Worm (Caenorhabditis elegans) whole organism, late embryonic: Measurements from ENCODE around the gene srw-54.

ENCODE experiments used
- C38D4.7 ChIP-seq: fragments of 200-800 bp; sonication (Bioruptor generic); optimal IDR thresholded peaks from 2 replicates; lab custom pipeline; 2018; ENCODE audit warnings: mild to moderate bottlenecking, missing genetic modification characterization, moderate library complexity, missing compliant biosample characterization
- F13H6.1 ChIP-seq: sonication (generic microtip); optimal IDR thresholded peaks from 2 replicates; lab custom pipeline; 2016; ENCODE audit warnings: missing genetic modification characterization, missing compliant biosample characterization
- K09A11.1 ChIP-seq: sonication (generic microtip); optimal IDR thresholded peaks from 2 replicates; lab custom pipeline; 2017; ENCODE audit warnings: antibody characterized with exemption, mild to moderate bottlenecking, missing genetic modification characterization, missing compliant biosample characterization; ENCODE audit not compliant: insufficient read depth
- T23F11.4 ChIP-seq: fragments of 200-800 bp; sonication (Bioruptor generic); optimal IDR thresholded peaks from 2 replicates; lab custom pipeline; 2018; ENCODE audit warnings: mild to moderate bottlenecking, missing genetic modification characterization, missing compliant biosample characterization
- ceh-2 ChIP-seq: sonication (generic microtip); optimal IDR thresholded peaks from 2 replicates; lab custom pipeline; 2016; ENCODE audit warnings: missing genotype, missing genetic modification characterization, missing compliant biosample characterization
- ceh-24 ChIP-seq: sonication (generic microtip); optimal IDR thresholded peaks from 2 replicates; lab custom pipeline; 2016; ENCODE audit warnings: mild to moderate bottlenecking, missing genetic modification characterization, missing compliant biosample characterization
- ceh-30 ChIP-seq: fragments of 150-350 bp; optimal IDR thresholded peaks from 2 replicates; lab custom pipeline; 2014; ENCODE audit warnings: missing biosample characterization, missing genetic modification characterization
- ceh-31 ChIP-seq: sonication (generic microtip); optimal IDR thresholded peaks from 2 replicates; lab custom pipeline; 2016; ENCODE audit warnings: missing genetic modification characterization, missing compliant biosample characterization
- ceh-34 ChIP-seq: sonication (generic microtip); optimal IDR thresholded peaks from 2 replicates; lab custom pipeline; 2016; ENCODE audit warnings: mild to moderate bottlenecking, missing genetic modification characterization, missing compliant biosample characterization
- ceh-45 ChIP-seq: fragments of 200-800 bp; sonication (Bioruptor generic); IDR thresholded peaks from 2 replicates; pipeline ENCODE4 v1.3.6; 2022; ENCODE audit warnings: missing genetic modification reagents, missing genetic modification characterization, missing compliant biosample characterization
- ceh-48 ChIP-seq: sonication (generic microtip); optimal IDR thresholded peaks from 2 replicates; lab custom pipeline; 2016; ENCODE audit warnings: missing genetic modification characterization, inconsistent platforms, missing compliant biosample characterization
- ceh-6 ChIP-seq: fragments of 200-800 bp; sonication (Bioruptor generic); optimal IDR thresholded peaks from 2 replicates; lab custom pipeline; 2018; ENCODE audit warnings: mild to moderate bottlenecking, missing genetic modification characterization, missing compliant biosample characterization
- ceh-9 ChIP-seq: sonication (generic microtip); optimal IDR thresholded peaks from 2 replicates; lab custom pipeline; 2016; ENCODE audit warnings: mild to moderate bottlenecking, missing genetic modification characterization, inconsistent platforms, missing compliant biosample characterization
- ets-4 ChIP-seq: sonication (generic microtip); optimal IDR thresholded peaks from 2 replicates; lab custom pipeline; 2016; ENCODE audit warnings: missing genetic modification characterization, missing compliant biosample characterization
- fkh-10 ChIP-seq: fragments of 150-350 bp; optimal IDR thresholded peaks from 2 replicates; lab custom pipeline; 2014; ENCODE audit warnings: missing biosample characterization, missing genetic modification reagents, missing genetic modification characterization
- fkh-6 ChIP-seq: sonication (generic microtip); optimal IDR thresholded peaks from 2 replicates; lab custom pipeline; 2016; ENCODE audit warnings: missing genetic modification characterization, missing compliant biosample characterization
- gmeb-2 ChIP-seq: sonication (generic microtip); optimal IDR thresholded peaks from 2 replicates; lab custom pipeline; 2016; ENCODE audit warnings: missing genetic modification characterization, inconsistent platforms, missing compliant biosample characterization
- hlh-13 ChIP-seq: fragments of 200-800 bp; sonication (Bioruptor generic); optimal IDR thresholded peaks from 2 replicates; lab custom pipeline; 2018; ENCODE audit warnings: mild to moderate bottlenecking, missing genetic modification characterization, missing compliant biosample characterization
- hlh-30 ChIP-seq: sonication (generic microtip); optimal IDR thresholded peaks from 2 replicates; lab custom pipeline; 2017; ENCODE audit warnings: antibody characterized with exemption, missing genetic modification characterization, missing compliant biosample characterization; ENCODE audit not compliant: insufficient read depth
- hlh-8 ChIP-seq: sonication (generic microtip); optimal IDR thresholded peaks from 2 replicates; lab custom pipeline; 2016; ENCODE audit warnings: missing genotype, missing genetic modification characterization, missing compliant biosample characterization
- lim-6 ChIP-seq: sonication (generic microtip); optimal IDR thresholded peaks from 2 replicates; lab custom pipeline; 2016; ENCODE audit warnings: missing genetic modification characterization, missing compliant biosample characterization
- lin-11 ChIP-seq: fragments of 200-800 bp; sonication (Bioruptor generic); optimal IDR thresholded peaks from 2 replicates; lab custom pipeline; 2018; ENCODE audit warnings: mild to moderate bottlenecking, missing genetic modification characterization, missing compliant biosample characterization
- mec-3 ChIP-seq: sonication (generic microtip); optimal IDR thresholded peaks from 2 replicates; lab custom pipeline; 2016; ENCODE audit warnings: borderline replicate concordance, missing genetic modification characterization, missing compliant biosample characterization
- nfya-1 ChIP-seq: sonication (generic microtip); optimal IDR thresholded peaks from 2 replicates; lab custom pipeline; 2017; ENCODE audit warnings: missing genetic modification characterization, mild to moderate bottlenecking, missing compliant biosample characterization, antibody characterized with exemption, moderate library complexity
- npax-4 ChIP-seq: sonication (generic microtip); optimal IDR thresholded peaks from 2 replicates; lab custom pipeline; 2016; ENCODE audit warnings: missing genetic modification characterization, missing compliant biosample characterization
- odd-2 ChIP-seq: sonication (generic microtip); optimal IDR thresholded peaks from 2 replicates; lab custom pipeline; 2017; ENCODE audit warnings: antibody characterized with exemption, mild to moderate bottlenecking, missing genetic modification characterization, missing compliant biosample characterization
- pat-9 ChIP-seq: fragments of 200-800 bp; sonication (Bioruptor generic); optimal IDR thresholded peaks from 2 replicates; lab custom pipeline; 2018; ENCODE audit warnings: mild to moderate bottlenecking, missing genetic modification characterization, moderate library complexity, missing compliant biosample characterization
- pqm-1 ChIP-seq: sonication (generic microtip); optimal IDR thresholded peaks from 2 replicates; lab custom pipeline; 2016; ENCODE audit warnings: missing genetic modification characterization, missing compliant biosample characterization
- pros-1 ChIP-seq: fragments of 150-350 bp; optimal IDR thresholded peaks from 2 replicates; lab custom pipeline; 2014; ENCODE audit warnings: missing biosample characterization, missing genetic modification reagents, missing genetic modification characterization
- sdc-2 ChIP-seq: sonication (generic microtip); optimal IDR thresholded peaks from 2 replicates; lab custom pipeline; 2016; ENCODE audit warnings: missing genotype, missing genetic modification characterization, missing compliant biosample characterization
- sox-2 ChIP-seq: fragments of 200-800 bp; sonication (Bioruptor generic); IDR thresholded peaks from 2 replicates; pipeline ENCODE4 v1.3.6; 2022; ENCODE audit warnings: missing genetic modification reagents, missing genetic modification characterization, missing compliant biosample characterization
- sox-4 ChIP-seq: sonication (generic microtip); optimal IDR thresholded peaks from 2 replicates; lab custom pipeline; 2017; ENCODE audit warnings: mild to moderate bottlenecking, missing genetic modification characterization, inconsistent platforms, missing compliant biosample characterization
- syd-9 ChIP-seq: sonication (generic microtip); optimal IDR thresholded peaks from 2 replicates; lab custom pipeline; 2016; ENCODE audit warnings: mild to moderate bottlenecking, missing genetic modification characterization, moderate library complexity, missing compliant biosample characterization
- ttx-3 ChIP-seq: sonication (generic microtip); optimal IDR thresholded peaks from 2 replicates; lab custom pipeline; 2016; ENCODE audit warnings: missing genetic modification reagents, missing genetic modification characterization, missing compliant biosample characterization
- unc-3 ChIP-seq, 2 experiments: fragments of 200-800 bp in 1 of 2; sonication (Bioruptor generic) in 1 of 2; sonication (generic microtip) in 1 of 2; conservative IDR thresholded peaks in 1 of 2; optimal IDR thresholded peaks in 1 of 2; 2 replicates each; pipeline versions ENCODE4 v1.3.6 to Lab custom; 2016 to 2022; ENCODE audit warnings: missing compliant biosample characterization in 2 of 2, missing genetic modification characterization in 2 of 2, missing genetic modification reagents in 1 of 2
- unc-42 ChIP-seq: sonication (generic microtip); optimal IDR thresholded peaks from 2 replicates; lab custom pipeline; 2016; ENCODE audit warnings: missing genotype, missing genetic modification characterization, missing compliant biosample characterization
- unc-55 ChIP-seq: sonication (generic microtip); optimal IDR thresholded peaks from 2 replicates; lab custom pipeline; 2017; ENCODE audit warnings: missing biosample characterization, missing genetic modification reagents, missing genetic modification characterization
- unc-86 ChIP-seq: sonication (generic microtip); optimal IDR thresholded peaks from 2 replicates; lab custom pipeline; 2016; ENCODE audit warnings: missing genetic modification characterization, missing compliant biosample characterization
- zip-5 ChIP-seq: sonication (generic microtip); optimal IDR thresholded peaks from 2 replicates; lab custom pipeline; 2016; ENCODE audit warnings: missing genetic modification characterization, missing compliant biosample characterization

The srw-54 gene

DNA sequence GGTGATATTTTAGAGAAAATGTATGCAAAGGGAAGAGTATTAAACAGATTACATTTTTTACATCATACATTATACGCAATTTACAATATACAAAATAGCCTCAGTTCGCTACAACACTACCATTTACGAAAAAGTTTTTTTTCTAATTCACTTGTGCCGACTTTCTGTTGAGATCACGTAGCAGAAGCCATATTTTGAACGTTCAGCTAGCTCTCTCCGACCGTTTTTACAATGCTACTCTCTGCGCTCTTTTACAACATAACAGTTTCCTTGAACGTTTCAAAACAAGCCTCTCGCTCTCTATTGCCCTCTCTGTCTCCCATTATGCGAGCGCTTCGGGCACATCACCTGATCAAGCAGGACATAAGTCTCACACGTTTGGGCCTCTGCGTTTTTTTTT lies 8.0 kb upstream of the srw-54 start, which contains the start of gene T03E6.8:
TSS of gene T03E6.8 (minus strand) at position 101 of the 400 bp plus-strand sequence.
- TF ChIP-seq syd-9 (no peak), hlh-30 (tag; lab: Kevin White, UChicago) (no peak), fkh-10 (GFP tag; lab: Kevin White, UChicago) (no peak), T23F11.4 (GFP tag; lab: Kevin White, UChicago) (no peak), pat-9 (no peak), fkh-6 (tag; lab: Kevin White, UChicago) (no peak), zip-5 (tag; lab: Kevin White, UChicago) (no peak), ceh-2 (tag; lab: Kevin White, UChicago) (no peak), hlh-13 (GFP tag; lab: Kevin White, UChicago) (no peak), ceh-30 (tag; lab: Kevin White, UChicago) (no peak), sdc-2 (tag; lab: Kevin White, UChicago) (no peak), C38D4.7 (GFP tag; lab: Kevin White, UChicago) (no peak), F13H6.1 (tag; lab: Kevin White, UChicago) (no peak), ceh-24 (tag; lab: Kevin White, UChicago) (no peak), ceh-31 (tag; lab: Kevin White, UChicago) (no peak)
- TF ChIP-seq, all 69 proteins: peak for 0

DNA sequence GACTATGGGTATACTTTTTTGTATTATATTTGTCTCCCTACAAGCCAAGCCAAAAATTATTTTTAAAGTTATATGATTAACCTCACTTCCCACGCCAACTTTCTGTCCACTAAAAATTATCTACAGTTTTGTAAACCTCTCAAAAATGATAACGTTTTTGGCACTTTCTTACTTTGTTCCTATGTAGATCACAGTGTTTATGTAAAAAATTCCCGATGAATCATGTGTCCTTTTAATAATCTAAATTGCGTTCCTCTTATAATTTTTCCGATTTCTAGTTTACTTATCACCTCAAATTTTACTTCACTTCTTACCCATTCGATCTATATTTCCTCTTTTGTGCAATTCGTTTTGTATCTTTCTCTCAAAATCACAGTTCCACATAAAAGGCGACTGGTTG lies 6.8 kb upstream of the srw-54 start:
- no peak for TF ChIP-seq nfya-1 (tag; lab: Kevin White, UChicago)
- TF ChIP-seq ceh-34, result no peak
- no peak for TF ChIP-seq odd-2 (tag; lab: Kevin White, UChicago)
- TF ChIP-seq sox-2 (GFP tag; lab: Robert Waterston, UW), result no peak
- no peak for TF ChIP-seq ceh-6 (GFP tag; lab: Kevin White, UChicago)

DNA sequence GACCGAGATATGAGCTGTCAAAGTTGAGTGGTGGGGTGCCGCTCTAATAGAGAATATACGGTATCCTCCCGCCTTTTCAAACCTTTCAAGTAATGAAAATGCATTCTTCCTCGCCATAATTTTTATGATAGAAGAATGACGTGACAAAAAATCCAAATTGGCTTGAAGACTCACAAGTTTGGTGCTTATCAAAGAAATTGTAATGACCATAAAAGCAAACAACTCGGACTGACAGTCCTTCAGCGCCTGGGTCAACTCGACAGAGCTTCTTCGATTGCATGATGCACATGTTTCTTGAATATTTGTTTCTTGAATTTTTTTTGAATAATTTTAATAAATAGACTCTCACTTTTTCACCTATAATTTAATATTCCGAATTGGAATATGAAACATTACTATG lies 5.7 kb upstream of the srw-54 start:
- TF ChIP-seq unc-55 (GFP tag; lab: Kevin White, UChicago) (no peak), ceh-45 (GFP tag; lab: Robert Waterston, UW) (no peak), K09A11.1 (tag; lab: Kevin White, UChicago) (no peak), syd-9 (no peak), fkh-6 (tag; lab: Kevin White, UChicago) (no peak), ceh-48 (no peak), lin-11 (tag; lab: Kevin White, UChicago) (no peak), ttx-3 (tag; lab: Kevin White, UChicago) (no peak), npax-4 (no peak), pqm-1 (tag; lab: Kevin White, UChicago) (no peak), ets-4 (tag; lab: Kevin White, UChicago) (no peak)
- TF ChIP-seq, all 69 proteins: peak for 0

DNA sequence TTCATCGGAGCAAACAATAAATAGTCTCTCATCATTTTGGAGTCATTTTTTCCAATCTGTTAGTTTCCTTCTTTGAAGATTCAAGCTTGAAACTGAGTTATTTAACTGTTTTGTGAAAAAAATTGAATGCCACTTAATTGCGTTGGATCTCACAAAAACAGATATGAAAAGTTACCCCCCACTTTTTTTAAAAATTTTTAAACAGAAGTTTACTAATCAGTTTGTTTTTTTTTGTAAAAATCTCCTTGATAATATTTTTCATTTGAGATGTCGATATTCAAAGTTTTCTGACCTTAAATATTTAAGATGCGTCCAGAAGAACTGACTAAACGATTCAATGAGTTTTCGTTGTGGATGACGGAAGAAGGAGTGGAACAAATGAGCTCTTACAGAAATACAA lies 4.8 kb upstream of the srw-54 start, which contains the start of gene Y32B12C.1:
TSS of gene Y32B12C.1 (plus strand) at position 301 of the 400 bp plus-strand sequence.
- TF ChIP-seq pros-1 (tag; lab: Kevin White, UChicago) (no peak), mec-3 (tag; lab: Kevin White, UChicago) (no peak), unc-3 (GFP tag; conservative IDR thresholded peaks at IDR 0.05; lab: Robert Waterston, UW) (no peak), unc-3 (tag; optimal IDR thresholded peaks at IDR 0.05; lab: Kevin White, UChicago) (no peak), ceh-9 (no peak), ceh-31 (tag; lab: Kevin White, UChicago) (no peak), npax-4 (no peak), lim-6 (tag; lab: Kevin White, UChicago) (no peak), unc-42 (no peak), zip-5 (tag; lab: Kevin White, UChicago) (no peak), unc-86 (tag; lab: Kevin White, UChicago) (no peak), gmeb-2 (no peak), hlh-8 (tag; lab: Kevin White, UChicago) (no peak), sox-4 (tag; lab: Kevin White, UChicago) (no peak)
